Worm (Caenorhabditis elegans) whole organism, mixed stage, embryonic: ENCODE measurements around the gene T14G8.3.
A peak's percentile ranks its signal among the peaks of the same experiment; 100 is the strongest.

Experiments
- M03D4.4 ChIP-seq: sonication (generic microtip); optimal IDR thresholded peaks from 2 replicates; lab custom pipeline; 2017; ENCODE audit warnings: mild to moderate bottlenecking, missing genetic modification characterization, missing compliant biosample characterization
- bed-3 ChIP-seq: fragments of 200-800 bp; sonication (Bioruptor generic); optimal IDR thresholded peaks from 3 replicates; lab custom pipeline; 2018; ENCODE audit warnings: mild to moderate bottlenecking, missing genetic modification characterization, moderate library complexity, missing compliant biosample characterization
- blmp-1 ChIP-seq: fragments of 150-350 bp; optimal IDR thresholded peaks from 2 replicates; lab custom pipeline; 2014; ENCODE audit warnings: missing biosample characterization, missing genetic modification characterization
- ceh-39 ChIP-seq: fragments of 150-350 bp; optimal IDR thresholded peaks from 2 replicates; lab custom pipeline; 2014; ENCODE audit warnings: missing biosample characterization, missing genetic modification characterization
- ceh-43 ChIP-seq: fragments of 200-800 bp; sonication (Bioruptor generic); optimal IDR thresholded peaks from 2 replicates; lab custom pipeline; 2018; ENCODE audit warnings: mild to moderate bottlenecking, missing genetic modification characterization, moderate library complexity, missing compliant biosample characterization
- ceh-83 ChIP-seq: fragments of 200-800 bp; sonication (Bioruptor generic); optimal IDR thresholded peaks from 2 replicates; lab custom pipeline; 2018; ENCODE audit warnings: mild to moderate bottlenecking, missing genetic modification characterization, missing compliant biosample characterization
- ces-1 ChIP-seq: fragments of 150-350 bp; optimal IDR thresholded peaks from 2 replicates; lab custom pipeline; 2014; ENCODE audit warnings: missing biosample characterization, missing genetic modification reagents, missing genetic modification characterization
- cnd-1 ChIP-seq: fragments of 200-800 bp; sonication (Bioruptor generic); optimal IDR thresholded peaks from 2 replicates; lab custom pipeline; 2018; ENCODE audit warnings: mild to moderate bottlenecking, missing genetic modification characterization, missing compliant biosample characterization
- drap-1 ChIP-seq: fragments of 200-800 bp; sonication (Bioruptor generic); optimal IDR thresholded peaks from 3 replicates; lab custom pipeline; 2018; ENCODE audit warnings: mild to moderate bottlenecking, missing genetic modification characterization, missing compliant biosample characterization
- elt-1 ChIP-seq: sonication (generic microtip); optimal IDR thresholded peaks from 2 replicates; lab custom pipeline; 2017; ENCODE audit warnings: missing genetic modification characterization, mild to moderate bottlenecking, missing compliant biosample characterization, antibody characterized with exemption, moderate library complexity, borderline replicate concordance; ENCODE audit not compliant: insufficient read depth
- flh-1 ChIP-seq: fragments of 200-800 bp; sonication (Bioruptor generic); optimal IDR thresholded peaks from 2 replicates; lab custom pipeline; 2018; ENCODE audit warnings: mild to moderate bottlenecking, missing genetic modification characterization, moderate library complexity, missing compliant biosample characterization
- ham-2 ChIP-seq: fragments of 200-800 bp; sonication (Bioruptor generic); optimal IDR thresholded peaks from 2 replicates; lab custom pipeline; 2018; ENCODE audit warnings: mild to moderate bottlenecking, missing genetic modification characterization, missing compliant biosample characterization
- hlh-1 ChIP-seq: fragments of 150-350 bp; optimal IDR thresholded peaks from 2 replicates; lab custom pipeline; 2014; ENCODE audit warnings: missing biosample characterization, missing genetic modification reagents, missing genetic modification characterization
- lin-13 ChIP-seq: fragments of 150-350 bp; optimal IDR thresholded peaks from 2 replicates; lab custom pipeline; 2014; ENCODE audit warnings: missing biosample characterization, missing genetic modification characterization
- lin-32 ChIP-seq: fragments of 200-800 bp; sonication (Bioruptor generic); optimal IDR thresholded peaks from 2 replicates; lab custom pipeline; 2018; ENCODE audit warnings: mild to moderate bottlenecking, missing genetic modification characterization, missing compliant biosample characterization
- mab-5 ChIP-seq: fragments of 150-350 bp; optimal IDR thresholded peaks from 2 replicates; lab custom pipeline; 2014; ENCODE audit warnings: missing biosample characterization, missing genetic modification characterization
- mls-2 ChIP-seq: sonication (generic microtip); optimal IDR thresholded peaks from 2 replicates; lab custom pipeline; 2016; ENCODE audit warnings: mild to moderate bottlenecking, missing genetic modification characterization, moderate library complexity, missing compliant biosample characterization
- nhr-12 ChIP-seq: fragments of 150-350 bp; optimal IDR thresholded peaks from 2 replicates; lab custom pipeline; 2014; ENCODE audit warnings: missing biosample characterization, missing genetic modification characterization
- nhr-2 ChIP-seq: fragments of 150-350 bp; optimal IDR thresholded peaks from 2 replicates; lab custom pipeline; 2014; ENCODE audit warnings: missing biosample characterization, missing genetic modification characterization
- nhr-237 ChIP-seq: fragments of 150-350 bp; optimal IDR thresholded peaks from 2 replicates; lab custom pipeline; 2014; ENCODE audit warnings: missing biosample characterization, missing genetic modification characterization
- nhr-28 ChIP-seq: fragments of 150-350 bp; optimal IDR thresholded peaks from 2 replicates; lab custom pipeline; 2014; ENCODE audit warnings: missing biosample characterization, missing genetic modification characterization
- nhr-76 ChIP-seq: sonication (generic microtip); optimal IDR thresholded peaks from 2 replicates; lab custom pipeline; 2017; ENCODE audit warnings: missing biosample characterization, missing genetic modification characterization
- pha-4 ChIP-seq: fragments of 150-350 bp; optimal IDR thresholded peaks from 2 replicates; lab custom pipeline; 2018; ENCODE audit warnings: missing biosample characterization, missing genetic modification reagents, missing genetic modification characterization
- sem-2 ChIP-seq: fragments of 200-800 bp; sonication (Bioruptor generic); optimal IDR thresholded peaks from 2 replicates; lab custom pipeline; 2018; ENCODE audit warnings: mild to moderate bottlenecking, missing genetic modification characterization, missing compliant biosample characterization
- sptf-1 ChIP-seq: sonication (generic microtip); optimal IDR thresholded peaks from 2 replicates; lab custom pipeline; 2017; ENCODE audit warnings: mild to moderate bottlenecking, missing genetic modification characterization, moderate library complexity, missing compliant biosample characterization
- unc-120 ChIP-seq: sonication (generic microtip); optimal IDR thresholded peaks from 2 replicates; lab custom pipeline; 2017; ENCODE audit warnings: missing genetic modification characterization, missing compliant biosample characterization; ENCODE audit not compliant: poor library complexity, severe bottlenecking
- unc-39 ChIP-seq: fragments of 150-350 bp; optimal IDR thresholded peaks from 2 replicates; lab custom pipeline; 2014; ENCODE audit warnings: missing biosample characterization, missing genetic modification characterization
- unc-62 ChIP-seq: fragments of 150-350 bp; optimal IDR thresholded peaks from 2 replicates; lab custom pipeline; 2014; ENCODE audit warnings: missing biosample characterization, missing genetic modification reagents, missing genetic modification characterization
- zip-8 ChIP-seq: fragments of 150-350 bp; optimal IDR thresholded peaks from 2 replicates; lab custom pipeline; 2014; ENCODE audit warnings: missing biosample characterization, missing genetic modification characterization
- ztf-11 ChIP-seq: fragments of 150-350 bp; optimal IDR thresholded peaks from 2 replicates; lab custom pipeline; 2014; ENCODE audit warnings: missing biosample characterization, missing genetic modification characterization

Gene T14G8.3

DNA sequence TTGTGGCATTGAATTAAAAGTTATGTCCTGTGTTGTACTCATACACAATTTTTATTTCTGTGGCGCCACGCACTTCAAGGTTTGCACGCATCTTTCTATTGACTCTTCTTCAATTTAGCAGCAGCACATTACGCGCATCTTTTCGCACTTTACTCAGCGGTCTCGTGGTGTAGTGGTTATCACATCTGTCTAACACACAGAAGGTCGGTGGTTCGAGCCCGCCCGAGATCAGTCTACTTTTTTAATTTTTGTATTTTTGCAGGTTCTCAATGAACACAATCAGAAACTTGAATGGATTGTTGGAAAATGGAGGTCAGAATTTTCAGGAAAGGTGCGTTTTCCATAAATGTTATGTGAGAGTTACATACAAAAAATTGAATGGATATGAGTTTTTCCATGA, 17.5 kb upstream of the T14G8.3 start:
- TF ChIP-seq hlh-1 (tag; lab: Kevin White, UChicago), result no peak
- TF ChIP-seq nhr-28 (tag; lab: Kevin White, UChicago), result no peak
- peak; percentile 39 for TF ChIP-seq sptf-1
- TF ChIP-seq unc-62 (GFP tag; lab: Kevin White, UChicago), result no peak
- TF ChIP-seq cnd-1 (tag; lab: Kevin White, UChicago), result peak; percentile 66
- TF ChIP-seq lin-32 (GFP tag; lab: Kevin White, UChicago), result peak; percentile 17
- peak; percentile 22 for TF ChIP-seq flh-1
- TF ChIP-seq unc-120 (tag; lab: Kevin White, UChicago), result peak; percentile 33
- peak; percentile 52 for TF ChIP-seq M03D4.4
- no peak for TF ChIP-seq nhr-76 (tag; lab: Kevin White, UChicago)
- TF ChIP-seq mls-2 (tag; lab: Kevin White, UChicago), result peak; percentile 49
- TF ChIP-seq drap-1 (GFP tag; lab: Kevin White, UChicago), result peak; percentile 66
- no peak for TF ChIP-seq unc-39 (tag; lab: Kevin White, UChicago)
- TF ChIP-seq nhr-237, result no peak
- TF ChIP-seq bed-3, result peak; percentile 20
- peak; percentile 77 for TF ChIP-seq ceh-83 (GFP tag; lab: Kevin White, UChicago)

DNA sequence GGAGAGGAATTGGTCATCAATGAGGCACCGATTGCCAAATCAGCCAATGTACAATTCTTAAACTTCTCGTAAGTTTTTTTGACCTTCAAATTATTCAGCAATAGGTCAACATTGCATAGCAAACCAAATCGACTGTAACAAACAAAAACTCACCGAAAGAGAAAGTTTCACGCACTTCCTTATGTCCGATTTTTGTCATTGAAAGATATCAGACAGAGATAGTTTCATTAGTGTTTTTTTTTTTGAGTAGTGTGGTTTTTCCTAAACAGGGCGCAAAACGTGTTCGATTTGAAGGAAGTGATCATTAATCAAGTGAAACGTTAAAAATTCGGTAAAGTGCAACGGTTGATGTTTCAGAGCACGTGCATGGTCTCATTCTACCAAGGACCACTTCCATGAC, 16.9 kb upstream of the T14G8.3 start:
- no peak for TF ChIP-seq nhr-2 (tag; lab: Kevin White, UChicago)
- TF ChIP-seq cnd-1 (tag; lab: Kevin White, UChicago), result no peak
- TF ChIP-seq sptf-1, result no peak
- TF ChIP-seq flh-1, result no peak
- TF ChIP-seq ceh-83 (GFP tag; lab: Kevin White, UChicago), result no peak
- TF ChIP-seq drap-1 (GFP tag; lab: Kevin White, UChicago), result no peak
- TF ChIP-seq ces-1 (GFP tag; lab: Kevin White, UChicago), result no peak
- no peak for TF ChIP-seq ztf-11
- TF ChIP-seq unc-39 (tag; lab: Kevin White, UChicago), result no peak
- no peak for TF ChIP-seq elt-1 (tag; lab: Kevin White, UChicago)
- no peak for TF ChIP-seq mls-2 (tag; lab: Kevin White, UChicago)
- TF ChIP-seq mab-5, result no peak
- no peak for TF ChIP-seq unc-120 (tag; lab: Kevin White, UChicago)
- TF ChIP-seq unc-62 (GFP tag; lab: Kevin White, UChicago), result no peak
- no peak for TF ChIP-seq nhr-237
- TF ChIP-seq hlh-1 (tag; lab: Kevin White, UChicago), result no peak
- no peak for TF ChIP-seq ceh-43 (GFP tag; lab: Kevin White, UChicago)
- no peak for TF ChIP-seq bed-3

DNA sequence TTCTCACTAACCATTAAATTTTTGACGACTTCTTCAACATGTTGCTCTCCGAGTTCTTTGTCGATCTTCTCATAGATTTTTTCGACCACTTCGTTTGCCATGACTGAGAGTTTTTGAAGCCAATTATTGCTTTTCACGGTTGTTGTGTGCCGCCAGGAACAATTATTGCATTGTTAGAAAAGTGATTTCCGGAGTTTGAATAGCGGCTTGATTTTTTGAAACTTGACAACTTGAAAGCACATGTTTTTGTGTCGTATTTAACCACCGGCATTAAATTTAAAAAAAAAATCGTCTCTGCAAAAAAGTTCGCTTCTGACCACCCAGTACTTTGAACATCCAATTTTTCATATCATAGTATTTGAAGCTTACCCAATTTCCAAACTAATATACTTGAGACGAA, 15.0 kb upstream of the T14G8.3 start, which contains the start of gene C52G5.3:
Gene C52G5.3, minus strand, starts transcription at position 101 of the 400 bp plus-strand sequence.
- no peak for TF ChIP-seq lin-13 (tag; lab: Kevin White, UChicago)
- TF ChIP-seq nhr-12 (tag; lab: Kevin White, UChicago), result no peak
- TF ChIP-seq elt-1 (tag; lab: Kevin White, UChicago), result no peak
- TF ChIP-seq nhr-2 (tag; lab: Kevin White, UChicago), result no peak
- TF ChIP-seq ceh-83 (GFP tag; lab: Kevin White, UChicago), result no peak
- TF ChIP-seq nhr-28 (tag; lab: Kevin White, UChicago), result no peak
- TF ChIP-seq M03D4.4, result no peak
- TF ChIP-seq nhr-76 (tag; lab: Kevin White, UChicago), result no peak
- TF ChIP-seq sptf-1, result no peak
- TF ChIP-seq drap-1 (GFP tag; lab: Kevin White, UChicago), result no peak
- no peak for TF ChIP-seq ham-2
- TF ChIP-seq zip-8 (tag; lab: Kevin White, UChicago), result no peak
- TF ChIP-seq blmp-1 (tag; lab: Kevin White, UChicago), result no peak

DNA sequence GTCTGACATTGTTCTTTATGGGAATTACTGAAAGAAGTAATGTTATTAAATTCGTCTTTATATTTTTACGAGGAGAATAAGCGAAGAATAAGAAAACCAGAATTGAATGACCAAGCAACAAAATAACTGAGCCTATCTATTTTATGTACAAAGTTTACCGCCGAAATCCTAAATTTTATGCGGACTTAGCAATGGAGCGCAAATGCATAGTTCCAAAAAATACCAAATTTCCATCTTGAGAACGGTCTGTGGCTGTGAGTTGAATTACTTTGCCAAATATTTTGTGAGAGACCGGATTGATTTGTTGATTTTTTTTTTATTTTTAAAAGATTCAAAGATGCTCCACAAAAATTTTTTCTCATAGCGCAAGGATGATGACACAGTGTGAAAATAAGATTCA, 8.5 kb upstream of the T14G8.3 start, which contains the start of gene chd-3:
Gene chd-3, minus strand, starts transcription at position 27 of the 400 bp plus-strand sequence.
- TF ChIP-seq nhr-12 (tag; lab: Kevin White, UChicago) (no peak), sptf-1 (no peak), lin-13 (tag; lab: Kevin White, UChicago) (no peak)
- TF ChIP-seq, all 35 proteins: peak for 0

DNA sequence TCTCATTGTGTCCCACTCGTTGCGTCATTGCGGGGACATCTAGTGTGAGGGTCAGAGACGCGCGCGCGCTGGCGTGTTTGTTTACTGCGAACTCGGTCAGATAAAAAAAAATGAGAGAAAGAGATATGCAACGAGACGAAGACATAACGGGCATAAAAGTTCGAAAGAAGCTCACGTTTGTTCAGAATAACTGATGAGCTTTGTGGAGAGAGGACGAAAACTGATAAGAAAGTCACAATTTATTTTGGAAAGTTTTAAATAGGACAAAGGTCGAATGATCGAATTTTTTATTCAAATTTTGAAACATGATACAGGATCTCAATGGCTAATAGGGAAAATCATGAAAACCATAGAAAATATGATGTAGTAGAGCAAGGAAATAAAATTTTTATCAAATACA, 8.0 kb upstream of the T14G8.3 start:
- TF ChIP-seq ceh-83 (GFP tag; lab: Kevin White, UChicago) (no peak), nhr-28 (tag; lab: Kevin White, UChicago) (no peak), hlh-1 (tag; lab: Kevin White, UChicago) (no peak), ces-1 (GFP tag; lab: Kevin White, UChicago) (no peak), sem-2 (no peak), mls-2 (tag; lab: Kevin White, UChicago) (no peak), ceh-43 (GFP tag; lab: Kevin White, UChicago) (no peak), ztf-11 (no peak), cnd-1 (tag; lab: Kevin White, UChicago) (no peak), zip-8 (tag; lab: Kevin White, UChicago) (no peak), lin-32 (GFP tag; lab: Kevin White, UChicago) (no peak), flh-1 (no peak), unc-39 (tag; lab: Kevin White, UChicago) (no peak), pha-4 (tag; lab: Kevin White, UChicago) (no peak), M03D4.4 (no peak), ceh-39 (tag; lab: Kevin White, UChicago) (no peak)
